Fruit fly (Drosophila melanogaster): ENCODE results near the gene CatB.

dm6 chr2L:8740757-8741278, 35.4 kb downstream of the CatB start:
- TF ChIP-seq CG8478 (optimal IDR thresholded peaks at IDR 0.05): no peak
- TF ChIP-seq CTCF (optimal IDR thresholded peaks at IDR 0.05): peak; percentile 77 to 81

All from S2 (cell line).